Worm (Caenorhabditis elegans): ENCODE measurements around the gene F36A4.3.

DNA sequence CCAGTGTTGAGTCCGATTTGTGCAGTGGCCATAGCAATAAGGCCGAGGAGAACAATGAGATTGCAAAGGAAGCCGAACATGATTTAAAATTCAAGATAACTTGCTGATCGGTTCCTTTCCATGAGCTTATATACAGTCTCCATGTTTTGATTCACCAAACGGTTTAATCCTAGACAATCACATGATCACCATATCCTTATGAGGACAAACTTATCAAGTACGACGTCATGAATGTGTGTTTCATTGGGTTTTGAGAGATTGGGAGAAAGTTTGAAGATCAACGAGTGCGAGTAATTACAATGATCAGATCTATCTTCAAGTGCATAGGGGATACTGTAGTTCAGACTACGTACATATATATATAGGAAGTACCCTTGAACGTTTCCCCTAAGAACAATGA, 21.1 kb downstream of the F36A4.3 start, which contains the start of gene dct-7:
- TF ChIP-seq ama-1 (optimal IDR thresholded peaks at IDR 0.05) (no peak), scrt-1 (GFP tag; IDR thresholded peaks at IDR 0.05) (no peak), B0310.2 (tag; optimal IDR thresholded peaks at IDR 0.05) (no peak), ceh-13 (GFP tag; optimal IDR thresholded peaks at IDR 0.05) (no peak), flt-1 (GFP tag; IDR thresholded peaks at IDR 0.05) (no peak), hmbx-1 (tag; optimal IDR thresholded peaks at IDR 0.05) (no peak), F13C5.2 (tag; optimal IDR thresholded peaks at IDR 0.05) (no peak), hnd-1 (tag; optimal IDR thresholded peaks at IDR 0.05) (no peak), hmg-4 (GFP tag; optimal IDR thresholded peaks at IDR 0.05) (no peak), ets-7 (tag; optimal IDR thresholded peaks at IDR 0.05) (no peak), tbx-11 (GFP tag; IDR thresholded peaks at IDR 0.05) (no peak), aly-1 (tag; optimal IDR thresholded peaks at IDR 0.05) (no peak), sea-1 (GFP tag; conservative IDR thresholded peaks at IDR 0.05) (no peak), pes-1 (GFP tag; IDR thresholded peaks at IDR 0.05) (no peak)
